Fruit fly (Drosophila melanogaster) whole organism, embryonic: Measurements from ENCODE around the gene sphe.

Experiments used
- Adf1 ChIP-seq: fragments of 200-800 bp; sonication (Bioruptor generic); IDR thresholded peaks from 2 replicates; pipeline ENCODE4 v1.3.6; 2022; ENCODE audit warnings: missing biosample characterization, missing genetic modification characterization
- Atf6 ChIP-seq: fragments of 200-800 bp; sonication (Bioruptor generic); IDR thresholded peaks from 2 replicates; pipeline ENCODE4 v1.3.6; 2022; ENCODE audit warnings: missing biosample characterization, missing genetic modification characterization
- Awh ChIP-seq: fragments of 200-800 bp; sonication (Bioruptor generic); IDR thresholded peaks from 2 replicates; pipeline ENCODE4, ENCODE4 v1.3.6; 2022; ENCODE audit warnings: missing biosample characterization, missing genetic modification characterization
- Bgb ChIP-seq: fragments of 200-800 bp; sonication (Bioruptor generic); IDR thresholded peaks from 2 replicates; pipeline ENCODE4 v1.3.6; 2022; ENCODE audit warnings: missing biosample characterization, missing genetic modification characterization; ENCODE audit not compliant: partially characterized antibody
- CG10209 ChIP-seq: fragments of 200-800 bp; sonication (Bioruptor generic); optimal IDR thresholded peaks from 3 replicates; lab custom pipeline; 2017; ENCODE audit warnings: missing biosample characterization, mild to moderate bottlenecking, missing genetic modification characterization, missing genetic modification reagents
- CG11247 ChIP-seq: fragments of 200-800 bp; sonication (Bioruptor generic); IDR thresholded peaks from 2 replicates; pipeline ENCODE4 v1.3.6; 2022; ENCODE audit warnings: missing biosample characterization, missing genetic modification characterization
- CG12659 ChIP-seq: fragments of 200-800 bp; sonication (Bioruptor generic); optimal IDR thresholded peaks from 3 replicates; lab custom pipeline; 2017; ENCODE audit warnings: mild to moderate bottlenecking, missing biosample characterization, missing genetic modification reagents, missing genetic modification characterization
- CG15514 ChIP-seq: fragments of 200-800 bp; sonication (Bioruptor generic); optimal IDR thresholded peaks from 3 replicates; lab custom pipeline; 2017; ENCODE audit warnings: missing biosample characterization, missing genetic modification characterization, mild to moderate bottlenecking, moderate library complexity, missing genetic modification reagents
- CG1603 ChIP-seq: fragments of 200-800 bp; sonication (Bioruptor generic); optimal IDR thresholded peaks from 2 replicates; lab custom pipeline; 2019; ENCODE audit warnings: missing biosample characterization, mild to moderate bottlenecking, missing genetic modification characterization, moderate library complexity
- CG16779 ChIP-seq: fragments of 200-800 bp; sonication (Bioruptor generic); IDR thresholded peaks from 2 replicates; pipeline ENCODE4 v1.3.6; 2022; ENCODE audit warnings: missing biosample characterization, missing genetic modification characterization
- CG17385 ChIP-seq: fragments of 200-800 bp; sonication (Bioruptor generic); optimal IDR thresholded peaks from 3 replicates; lab custom pipeline; 2018; ENCODE audit warnings: missing biosample characterization, mild to moderate bottlenecking, missing genetic modification characterization
- CG18476 ChIP-seq: fragments of 200-800 bp; sonication (Bioruptor generic); optimal IDR thresholded peaks from 2 replicates; lab custom pipeline; 2016; ENCODE audit warnings: missing biosample characterization, mild to moderate bottlenecking, missing genetic modification characterization
- CG2202 ChIP-seq: fragments of 200-800 bp; sonication (Bioruptor generic); optimal IDR thresholded peaks from 2 replicates; lab custom pipeline; 2018; ENCODE audit warnings: missing biosample characterization, mild to moderate bottlenecking, missing genetic modification characterization
- CG5180 ChIP-seq: fragments of 200-800 bp; sonication (Bioruptor generic); optimal IDR thresholded peaks from 3 replicates; lab custom pipeline; 2017; ENCODE audit warnings: missing biosample characterization, missing genetic modification characterization, mild to moderate bottlenecking, moderate library complexity, missing genetic modification reagents
- CG6654 ChIP-seq: fragments of 200-800 bp; sonication (Bioruptor generic); optimal IDR thresholded peaks from 2 replicates; lab custom pipeline; 2017; ENCODE audit warnings: missing biosample characterization, mild to moderate bottlenecking, missing genetic modification characterization
- CG6683 ChIP-seq: fragments of 200-800 bp; sonication (Bioruptor generic); optimal IDR thresholded peaks from 2 replicates; lab custom pipeline; 2017; ENCODE audit warnings: missing biosample characterization, mild to moderate bottlenecking, missing genetic modification characterization, missing genetic modification reagents
- CG7987 ChIP-seq: fragments of 200-800 bp; sonication (Bioruptor generic); optimal IDR thresholded peaks from 2 replicates; lab custom pipeline; 2018; ENCODE audit warnings: missing biosample characterization, mild to moderate bottlenecking, missing genetic modification characterization, moderate library complexity
- CG8290 ChIP-seq, 3 experiments: fragments of 200-800 bp; sonication (Bioruptor generic); optimal IDR thresholded peaks; 2 replicates each; lab custom pipeline; 2016 to 2019; ENCODE audit warnings: missing biosample characterization in 3 of 3, missing genetic modification characterization in 3 of 3, mild to moderate bottlenecking in 2 of 3, moderate library complexity in 1 of 3
- CG8478 ChIP-seq: fragments of >200 bp; optimal IDR thresholded peaks from 2 replicates; lab custom pipeline; 2018
- CG8924 ChIP-seq: fragments of 200-800 bp; optimal IDR thresholded peaks from 3 replicates; lab custom pipeline; 2019; ENCODE audit warnings: missing biosample characterization, mild to moderate bottlenecking, missing genetic modification characterization, moderate library complexity
- CG9797 ChIP-seq: fragments of 200-800 bp; sonication (Bioruptor generic); optimal IDR thresholded peaks from 3 replicates; lab custom pipeline; 2018; ENCODE audit warnings: missing biosample characterization, mild to moderate bottlenecking, missing genetic modification characterization
- Dad ChIP-seq: fragments of 200-800 bp; sonication (Bioruptor generic); optimal IDR thresholded peaks from 3 replicates; lab custom pipeline; 2016; ENCODE audit warnings: missing biosample characterization, missing genetic modification characterization
- Dbx ChIP-seq: fragments of 200-800 bp; sonication (Bioruptor generic); IDR thresholded peaks from 3 replicates; pipeline ENCODE4 v1.3.6; 2022; ENCODE audit warnings: missing biosample characterization, missing genetic modification characterization
- Dp ChIP-seq: fragments of 200-800 bp; sonication (Bioruptor generic); optimal IDR thresholded peaks from 2 replicates; lab custom pipeline; 2018; ENCODE audit warnings: missing biosample characterization, mild to moderate bottlenecking, missing genetic modification characterization, moderate library complexity
- Dref ChIP-seq: fragments of 200-800 bp; sonication (Bioruptor generic); IDR thresholded peaks from 2 replicates; pipeline ENCODE4 v1.3.6; 2022; ENCODE audit warnings: missing biosample characterization, missing genetic modification characterization
- E2f2 ChIP-seq: fragments of 200-800 bp; sonication (Bioruptor generic); IDR thresholded peaks from 2 replicates; pipeline ENCODE4 v1.3.6; 2022; ENCODE audit warnings: missing biosample characterization, missing genetic modification characterization
- ERR ChIP-seq: fragments of 200-800 bp; sonication (Bioruptor generic); optimal IDR thresholded peaks from 2 replicates; lab custom pipeline; 2016; ENCODE audit warnings: missing biosample characterization, missing genetic modification characterization
- Ets65A ChIP-seq: fragments of 200-800 bp; sonication (Bioruptor generic); peaks from one replicate; lab custom pipeline; 2016; ENCODE audit warnings: missing biosample characterization, missing genetic modification characterization
- Fer2 ChIP-seq: fragments of 200-800 bp; sonication (Bioruptor generic); optimal IDR thresholded peaks from 2 replicates; lab custom pipeline; 2018; ENCODE audit warnings: missing biosample characterization, mild to moderate bottlenecking, missing genetic modification characterization, moderate library complexity
- H15 ChIP-seq: fragments of 200-800 bp; sonication (Bioruptor generic); IDR thresholded peaks from 3 replicates; pipeline ENCODE4 v1.3.6; 2022; ENCODE audit warnings: missing biosample characterization, missing genetic modification characterization
- Jarid2 ChIP-seq: fragments of 200-800 bp; sonication (Bioruptor generic); optimal IDR thresholded peaks from 3 replicates; lab custom pipeline; 2017; ENCODE audit warnings: mild to moderate bottlenecking, missing biosample characterization, missing genetic modification reagents, missing genetic modification characterization
- Lhr ChIP-seq: fragments of 200-800 bp; sonication (Bioruptor generic); optimal IDR thresholded peaks from 3 replicates; lab custom pipeline; 2017; ENCODE audit warnings: mild to moderate bottlenecking, missing biosample characterization, missing genetic modification reagents, missing genetic modification characterization
- MBD-R2 ChIP-seq: fragments of 200-800 bp; sonication (Bioruptor generic); IDR thresholded peaks from 2 replicates; pipeline ENCODE4 v1.3.6; 2022; ENCODE audit warnings: missing biosample characterization, missing genetic modification characterization
- Med ChIP-seq: fragments of 200-800 bp; sonication (Bioruptor generic); peaks from one replicate; lab custom pipeline; 2016; ENCODE audit warnings: missing biosample characterization, missing genetic modification characterization, mild to moderate bottlenecking, inconsistent platforms, moderate library complexity
- NC2β ChIP-seq: fragments of 200-800 bp; sonication (Bioruptor generic); optimal IDR thresholded peaks from 2 replicates; lab custom pipeline; 2016; ENCODE audit warnings: missing biosample characterization, missing genetic modification characterization
- Sry-β ChIP-seq: fragments of 200-800 bp; sonication (Bioruptor generic); optimal IDR thresholded peaks from 2 replicates; lab custom pipeline; 2018; ENCODE audit warnings: missing biosample characterization, mild to moderate bottlenecking, missing genetic modification characterization, moderate library complexity
- bowl ChIP-seq: fragments of 200-800 bp; sonication (Bioruptor generic); IDR thresholded peaks from 2 replicates; pipeline ENCODE4 v1.3.6; 2022; ENCODE audit warnings: missing biosample characterization, missing genetic modification characterization
- chinmo ChIP-seq: fragments of 200-800 bp; sonication (Bioruptor generic); IDR thresholded peaks from 4 replicates; pipeline ENCODE4 v1.3.6; 2022; ENCODE audit warnings: missing biosample characterization, missing genetic modification characterization; ENCODE audit not compliant: partially characterized antibody
- chm ChIP-seq: fragments of 200-800 bp; sonication (Bioruptor generic); IDR thresholded peaks from 2 replicates; pipeline ENCODE4 v1.3.6; 2022; ENCODE audit warnings: missing biosample characterization, missing genetic modification characterization
- ci ChIP-seq: fragments of 200-800 bp; sonication (Bioruptor generic); IDR thresholded peaks from 3 replicates; pipeline ENCODE4 v1.3.6; 2022; ENCODE audit warnings: missing biosample characterization, missing genetic modification characterization
- croc ChIP-seq: fragments of 200-800 bp; sonication (Bioruptor generic); conservative IDR thresholded peaks from 3 replicates; pipeline ENCODE4 v1.3.6; 2022; ENCODE audit warnings: missing biosample characterization, missing genetic modification characterization
- dysf ChIP-seq: fragments of 200-800 bp; sonication (Bioruptor generic); IDR thresholded peaks from 3 replicates; pipeline ENCODE4 v1.3.6; 2022; ENCODE audit warnings: missing biosample characterization, missing genetic modification characterization
- esg ChIP-seq: fragments of 200-800 bp; sonication (Bioruptor generic); conservative IDR thresholded peaks from 2 replicates; pipeline ENCODE4 v1.3.6; 2022; ENCODE audit warnings: missing biosample characterization, missing genetic modification characterization
- gfzf ChIP-seq: fragments of 200-800 bp; sonication (Bioruptor generic); optimal IDR thresholded peaks from 2 replicates; lab custom pipeline; 2016; ENCODE audit warnings: missing biosample characterization, mild to moderate bottlenecking, missing genetic modification characterization, moderate library complexity
- grau ChIP-seq: fragments of 200-800 bp; optimal IDR thresholded peaks from 3 replicates; lab custom pipeline; 2019; ENCODE audit warnings: missing biosample characterization, mild to moderate bottlenecking, missing genetic modification characterization, moderate library complexity
- her ChIP-seq: fragments of 200-800 bp; sonication (Bioruptor generic); optimal IDR thresholded peaks from 2 replicates; lab custom pipeline; 2016; ENCODE audit warnings: missing biosample characterization, missing genetic modification characterization
- hth ChIP-seq: fragments of >200 bp; optimal IDR thresholded peaks from 2 replicates; lab custom pipeline; 2017; ENCODE audit warnings: inconsistent platforms
- pzg ChIP-seq: fragments of 200-800 bp; sonication (Bioruptor generic); optimal IDR thresholded peaks from 3 replicates; lab custom pipeline; 2018; ENCODE audit warnings: missing biosample characterization, mild to moderate bottlenecking, missing genetic modification characterization, moderate library complexity
- sens ChIP-seq: fragments of 200-800 bp; sonication (Bioruptor generic); peaks from one replicate; lab custom pipeline; 2016; ENCODE audit warnings: missing biosample characterization, missing genetic modification characterization
- stwl ChIP-seq: fragments of 200-800 bp; sonication (Bioruptor generic); optimal IDR thresholded peaks from 3 replicates; lab custom pipeline; 2018; ENCODE audit warnings: missing biosample characterization, mild to moderate bottlenecking, missing genetic modification characterization, moderate library complexity
- sug ChIP-seq: fragments of 200-800 bp; optimal IDR thresholded peaks from 2 replicates; lab custom pipeline; 2019; ENCODE audit warnings: missing biosample characterization, mild to moderate bottlenecking, missing genetic modification characterization, moderate library complexity

The sphe gene

DNA sequence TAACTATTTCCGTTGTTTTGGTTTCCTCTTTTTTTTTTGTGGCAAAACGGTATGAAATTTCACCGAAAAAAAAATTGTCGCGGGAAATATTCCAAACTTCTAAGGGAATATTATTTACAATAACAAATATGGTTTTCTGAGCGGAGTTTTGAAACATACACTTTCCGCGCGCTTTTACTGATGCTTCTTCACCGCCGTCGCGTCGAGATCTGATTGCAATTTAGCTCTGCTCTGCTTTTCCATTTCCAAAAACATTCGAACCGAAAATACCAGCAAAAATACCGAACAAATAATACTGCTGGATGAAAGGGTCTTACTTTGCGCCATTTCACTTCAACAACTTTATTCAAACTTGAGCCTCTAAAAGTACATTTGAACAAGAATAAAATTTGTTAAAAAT lies 6.8 kb downstream of the sphe start, which contains the start of gene Septin4:
Gene Septin4, minus strand, starts transcription at position 215 of the 400 bp plus-strand sequence.
- TF ChIP-seq CG11247 (GFP tag; lab: Robert Waterston, UW) (no peak), esg (no peak), dysf (GFP tag; lab: Robert Waterston, UW) (no peak), Dbx (GFP tag; lab: Robert Waterston, UW) (no peak), chm (GFP tag; lab: Robert Waterston, UW) (peak; percentile 48; the same call in 1 of the 2 replicates), sug (tag; lab: Kevin White, UChicago) (no peak), Jarid2 (GFP tag; lab: Kevin White, UChicago) (peak; percentile 74), Atf6 (GFP tag; lab: Robert Waterston, UW) (no peak), Lhr (no peak), chinmo (GFP tag; lab: Robert Waterston, UW) (peak; percentile 65; the same call in 1 of the 4 replicates), CG18476 (no peak), Dad (GFP tag; lab: Kevin White, UChicago) (no peak), sens (GFP tag; lab: Kevin White, UChicago) (peak; percentile 19), CG10209 (GFP tag; lab: Kevin White, UChicago) (no peak), ci (GFP tag; lab: Robert Waterston, UW) (peak; percentile 28; the same call in 1 of the 3 replicates), CG7987 (no peak), H15 (no peak), her (GFP tag; lab: Kevin White, UChicago) (no peak), grau (tag; lab: Kevin White, UChicago) (no peak), CG15514 (GFP tag; lab: Kevin White, UChicago) (peak; percentile 32), CG16779 (GFP tag; lab: Robert Waterston, UW) (no peak), Ets65A (GFP tag; lab: Kevin White, UChicago) (peak; percentile 56), CG6654 (GFP tag; lab: Kevin White, UChicago) (no peak), Adf1 (GFP tag; lab: Robert Waterston, UW) (peak; percentile 20; the same call in 1 of the 2 replicates), CG6683 (GFP tag; lab: Kevin White, UChicago) (no peak), Sry-β (GFP tag; lab: Kevin White, UChicago) (no peak), Dp (peak; percentile 65), MBD-R2 (no peak), CG8924 (tag; lab: Kevin White, UChicago) (peak; percentile 21), NC2β (GFP tag; lab: Kevin White, UChicago) (no peak), Med (GFP tag; lab: Kevin White, UChicago) (peak; percentile 56), Awh (GFP tag; lab: Robert Waterston, UW) (no peak), gfzf (peak; percentile 50), Bgb (no peak), croc (GFP tag; lab: Robert Waterston, UW) (no peak), hth (lab: Kevin White, UChicago) (no peak), CG5180 (GFP tag; lab: Kevin White, UChicago) (peak; percentile 24), CG8478 (no peak), Dref (GFP tag; lab: Robert Waterston, UW) (0 out of 2 replicates have a peak, but pooled peaks have one; percentile 17), E2f2 (peak; percentile 67), CG9797 (GFP tag; lab: Kevin White, UChicago) (peak; percentile 33), CG8290 (GFP tag; optimal IDR thresholded peaks at IDR 0.05; lab: Kevin White, UChicago) (no peak), CG8290 (tag; optimal IDR thresholded peaks at IDR 0.05; lab: Kevin White, UChicago) (peak in 1 of 2 experiments; percentile 20), Fer2 (no peak), pzg (peak; percentile 36), stwl (tag; lab: Kevin White, UChicago) (peak; percentile 14), ERR (GFP tag; lab: Kevin White, UChicago) (no peak), CG17385 (GFP tag; lab: Kevin White, UChicago) (peak; percentile 32), CG1603 (peak; percentile 19), bowl (GFP tag; lab: Robert Waterston, UW) (no peak), CG2202 (tag; lab: Kevin White, UChicago) (no peak), CG12659 (GFP tag; lab: Kevin White, UChicago) (peak; percentile 16)
